Fruit fly (Drosophila melanogaster) whole organism, embryonic: ENCODE data around the gene vkg.

Experiments used
- Bgb ChIP-seq: fragments of 200-800 bp; sonication (Bioruptor generic); IDR thresholded peaks from 2 replicates; pipeline ENCODE4 v1.3.6; 2022; ENCODE audit warnings: missing biosample characterization, missing genetic modification characterization; ENCODE audit not compliant: partially characterized antibody
- CG10147 ChIP-seq: fragments of 200-800 bp; sonication (Bioruptor generic); optimal IDR thresholded peaks from 2 replicates; lab custom pipeline; 2019; ENCODE audit warnings: missing biosample characterization, mild to moderate bottlenecking, missing genetic modification characterization, moderate library complexity
- CG10321 ChIP-seq: fragments of 200-800 bp; sonication (Bioruptor generic); IDR thresholded peaks from 2 replicates; pipeline ENCODE4 v1.3.6; 2022; ENCODE audit warnings: missing biosample characterization, missing genetic modification characterization
- CG10543 ChIP-seq: fragments of 200-800 bp; sonication (Bioruptor generic); optimal IDR thresholded peaks from 3 replicates; lab custom pipeline; 2017; ENCODE audit warnings: missing biosample characterization, mild to moderate bottlenecking, missing genetic modification characterization, moderate library complexity
- CG11504 ChIP-seq: fragments of 200-800 bp; sonication (Bioruptor generic); optimal IDR thresholded peaks from 3 replicates; lab custom pipeline; 2019; ENCODE audit warnings: missing biosample characterization, mild to moderate bottlenecking, missing genetic modification characterization, moderate library complexity
- CG16779 ChIP-seq: fragments of 200-800 bp; sonication (Bioruptor generic); IDR thresholded peaks from 2 replicates; pipeline ENCODE4 v1.3.6; 2022; ENCODE audit warnings: missing biosample characterization, missing genetic modification characterization
- CG17568 ChIP-seq: fragments of 200-800 bp; sonication (Bioruptor generic); optimal IDR thresholded peaks from 2 replicates; lab custom pipeline; 2018; ENCODE audit warnings: missing biosample characterization, mild to moderate bottlenecking, missing genetic modification characterization, moderate library complexity
- CG2889 ChIP-seq: fragments of 200-800 bp; sonication (Bioruptor generic); IDR thresholded peaks from 3 replicates; pipeline ENCODE4 v1.3.6; 2022; ENCODE audit warnings: missing biosample characterization, missing genetic modification characterization
- CG30403 ChIP-seq: fragments of 200-800 bp; sonication (Bioruptor generic); optimal IDR thresholded peaks from 3 replicates; lab custom pipeline; 2016; ENCODE audit warnings: missing biosample characterization, missing genetic modification characterization
- CG32772 ChIP-seq: fragments of 200-800 bp; sonication (Bioruptor generic); IDR thresholded peaks from 2 replicates; pipeline ENCODE4 v1.3.6; 2022; ENCODE audit warnings: missing biosample characterization, missing genetic modification characterization
- CG34422 ChIP-seq: fragments of 200-800 bp; sonication (Bioruptor generic); IDR thresholded peaks from 3 replicates; pipeline ENCODE4 v1.3.6; 2022; ENCODE audit warnings: missing biosample characterization, missing genetic modification characterization
- CG3726 ChIP-seq: fragments of 200-800 bp; sonication (Bioruptor generic); IDR thresholded peaks from 3 replicates; pipeline ENCODE4, ENCODE4 v1.3.6; 2022; ENCODE audit warnings: missing biosample characterization, missing genetic modification characterization
- CG5180 ChIP-seq: fragments of 200-800 bp; sonication (Bioruptor generic); optimal IDR thresholded peaks from 3 replicates; lab custom pipeline; 2017; ENCODE audit warnings: missing biosample characterization, missing genetic modification characterization, mild to moderate bottlenecking, moderate library complexity, missing genetic modification reagents
- CG9817 ChIP-seq: fragments of 200-800 bp; sonication (Bioruptor generic); optimal IDR thresholded peaks from 2 replicates; lab custom pipeline; 2018; ENCODE audit warnings: missing biosample characterization, mild to moderate bottlenecking, missing genetic modification characterization, moderate library complexity
- Chrac-16 ChIP-seq: fragments of 200-800 bp; sonication (Bioruptor generic); optimal IDR thresholded peaks from 3 replicates; lab custom pipeline; 2016; ENCODE audit warnings: missing biosample characterization, missing genetic modification characterization
- E2f2 ChIP-seq: fragments of 200-800 bp; sonication (Bioruptor generic); IDR thresholded peaks from 2 replicates; pipeline ENCODE4 v1.3.6; 2022; ENCODE audit warnings: missing biosample characterization, missing genetic modification characterization
- Elba2 ChIP-seq: fragments of 200-800 bp; sonication (Bioruptor generic); optimal IDR thresholded peaks from 3 replicates; lab custom pipeline; 2016; ENCODE audit warnings: missing biosample characterization, missing genetic modification characterization
- Gsc ChIP-seq: fragments of 200-800 bp; sonication (Bioruptor generic); IDR thresholded peaks from 2 replicates; pipeline ENCODE4 v1.3.6; 2022; ENCODE audit warnings: missing biosample characterization, missing genetic modification characterization
- Gug ChIP-seq: fragments of 200-800 bp; sonication (Bioruptor generic); IDR thresholded peaks from 4 replicates; pipeline ENCODE4 v1.3.6; 2022; ENCODE audit warnings: missing biosample characterization, missing genetic modification characterization
- Hmr ChIP-seq: fragments of 200-800 bp; sonication (Bioruptor generic); optimal IDR thresholded peaks from 3 replicates; lab custom pipeline; 2017; ENCODE audit warnings: mild to moderate bottlenecking, missing biosample characterization, missing genetic modification reagents, missing genetic modification characterization
- Jarid2 ChIP-seq: fragments of 200-800 bp; sonication (Bioruptor generic); optimal IDR thresholded peaks from 3 replicates; lab custom pipeline; 2017; ENCODE audit warnings: mild to moderate bottlenecking, missing biosample characterization, missing genetic modification reagents, missing genetic modification characterization
- MBD-R2 ChIP-seq: fragments of 200-800 bp; sonication (Bioruptor generic); IDR thresholded peaks from 2 replicates; pipeline ENCODE4 v1.3.6; 2022; ENCODE audit warnings: missing biosample characterization, missing genetic modification characterization
- Pdp1 ChIP-seq, 2 experiments: fragments of 200-800 bp; sonication (Bioruptor generic); optimal IDR thresholded peaks; 3 replicates each; lab custom pipeline; 2016; ENCODE audit warnings: missing biosample characterization in 2 of 2, missing genetic modification characterization in 2 of 2, mild to moderate bottlenecking in 1 of 2, moderate library complexity in 1 of 2
- Ptx1 ChIP-seq: fragments of 200-800 bp; sonication (Bioruptor generic); IDR thresholded peaks from 2 replicates; pipeline ENCODE4 v1.3.6; 2022; ENCODE audit warnings: missing biosample characterization, missing genetic modification characterization
- Ssrp ChIP-seq: fragments of 200-800 bp; sonication (Bioruptor generic); optimal IDR thresholded peaks from 2 replicates; lab custom pipeline; 2018; ENCODE audit warnings: missing biosample characterization, mild to moderate bottlenecking, missing genetic modification characterization, moderate library complexity
- Taf1 ChIP-seq: fragments of 200-800 bp; sonication (Bioruptor generic); IDR thresholded peaks from 2 replicates; pipeline ENCODE4 v1.3.6; 2022; ENCODE audit warnings: missing biosample characterization, missing genetic modification characterization
- YL-1 ChIP-seq: fragments of 200-800 bp; sonication (Bioruptor generic); optimal IDR thresholded peaks from 3 replicates; lab custom pipeline; 2017; ENCODE audit warnings: missing biosample characterization, mild to moderate bottlenecking, missing genetic modification characterization
- al ChIP-seq: fragments of 200-800 bp; sonication (Bioruptor generic); IDR thresholded peaks from 2 replicates; pipeline ENCODE4 v1.3.6; 2022; ENCODE audit warnings: missing biosample characterization, missing genetic modification characterization
- bigmax ChIP-seq: fragments of 200-800 bp; sonication (Bioruptor generic); optimal IDR thresholded peaks from 2 replicates; lab custom pipeline; 2018; ENCODE audit warnings: missing biosample characterization, mild to moderate bottlenecking, missing genetic modification characterization
- btn ChIP-seq: fragments of 200-800 bp; sonication (Bioruptor generic); optimal IDR thresholded peaks from 2 replicates; lab custom pipeline; 2016; ENCODE audit warnings: missing biosample characterization, missing genetic modification characterization
- corto ChIP-seq: fragments of 200-800 bp; sonication (Bioruptor generic); optimal IDR thresholded peaks from 2 replicates; lab custom pipeline; 2016; ENCODE audit warnings: missing biosample characterization, mild to moderate bottlenecking, missing genetic modification characterization, moderate library complexity
- dysf ChIP-seq: fragments of 200-800 bp; sonication (Bioruptor generic); IDR thresholded peaks from 3 replicates; pipeline ENCODE4 v1.3.6; 2022; ENCODE audit warnings: missing biosample characterization, missing genetic modification characterization
- en ChIP-seq: fragments of 200-800 bp; sonication (Bioruptor generic); optimal IDR thresholded peaks from 2 replicates; lab custom pipeline; 2016; ENCODE audit warnings: missing biosample characterization, missing genetic modification characterization
- exex ChIP-seq: fragments of 200-800 bp; sonication (Bioruptor generic); optimal IDR thresholded peaks from 4 replicates; lab custom pipeline; 2018; ENCODE audit warnings: missing biosample characterization, mild to moderate bottlenecking, missing genetic modification characterization, moderate library complexity
- gcm2 ChIP-seq: fragments of 200-800 bp; sonication (Bioruptor generic); optimal IDR thresholded peaks from 2 replicates; lab custom pipeline; 2016; ENCODE audit warnings: missing biosample characterization, missing genetic modification characterization
- klu ChIP-seq: fragments of 200-800 bp; sonication (Bioruptor generic); IDR thresholded peaks from 2 replicates; pipeline ENCODE4 v1.3.6; 2022; ENCODE audit warnings: missing biosample characterization, missing genetic modification characterization
- odd ChIP-seq: fragments of 200-800 bp; sonication (Bioruptor generic); optimal IDR thresholded peaks from 2 replicates; lab custom pipeline; 2017; ENCODE audit warnings: missing biosample characterization, mild to moderate bottlenecking, missing genetic modification characterization
- onecut ChIP-seq: fragments of 200-800 bp; sonication (Bioruptor generic); IDR thresholded peaks from 2 replicates; pipeline ENCODE4 v1.3.6; 2022; ENCODE audit warnings: missing biosample characterization, missing genetic modification characterization
- salm ChIP-seq: fragments of 200-800 bp; sonication (Bioruptor generic); optimal IDR thresholded peaks from 2 replicates; lab custom pipeline; 2018; ENCODE audit warnings: missing biosample characterization, mild to moderate bottlenecking, missing genetic modification characterization
- sna ChIP-seq: fragments of 200-800 bp; sonication (Bioruptor generic); IDR thresholded peaks from 2 replicates; pipeline ENCODE4 v1.3.6; 2022; ENCODE audit warnings: missing biosample characterization, missing genetic modification characterization; ENCODE audit not compliant: partially characterized antibody
- sqz ChIP-seq: fragments of 200-800 bp; sonication (Bioruptor generic); optimal IDR thresholded peaks from 3 replicates; lab custom pipeline; 2018; ENCODE audit warnings: missing biosample characterization, mild to moderate bottlenecking, missing genetic modification characterization
- stc ChIP-seq: fragments of 200-800 bp; sonication (Bioruptor generic); IDR thresholded peaks from 2 replicates; pipeline ENCODE4 v1.3.6; 2022; ENCODE audit warnings: missing biosample characterization, missing genetic modification characterization
- stwl ChIP-seq: fragments of 200-800 bp; sonication (Bioruptor generic); optimal IDR thresholded peaks from 3 replicates; lab custom pipeline; 2018; ENCODE audit warnings: missing biosample characterization, mild to moderate bottlenecking, missing genetic modification characterization, moderate library complexity
- tap ChIP-seq: fragments of 200-800 bp; optimal IDR thresholded peaks from 3 replicates; lab custom pipeline; 2019; ENCODE audit warnings: missing biosample characterization, mild to moderate bottlenecking, missing genetic modification characterization, moderate library complexity
- trem ChIP-seq: fragments of 200-800 bp; optimal IDR thresholded peaks from 3 replicates; lab custom pipeline; 2019; ENCODE audit warnings: missing biosample characterization, mild to moderate bottlenecking, missing genetic modification characterization, moderate library complexity
- tup ChIP-seq: fragments of 200-800 bp; sonication (Bioruptor generic); optimal IDR thresholded peaks from 2 replicates; lab custom pipeline; 2016; ENCODE audit warnings: missing biosample characterization, mild to moderate bottlenecking, missing genetic modification characterization, moderate library complexity
- vfl ChIP-seq: fragments of 200-800 bp; sonication (Bioruptor generic); optimal IDR thresholded peaks from 2 replicates; lab custom pipeline; 2016; ENCODE audit warnings: missing biosample characterization, missing genetic modification characterization
- vvl ChIP-seq: fragments of 200-800 bp; sonication (Bioruptor generic); IDR thresholded peaks from 2 replicates; pipeline ENCODE4 v1.3.6; 2022; ENCODE audit warnings: missing biosample characterization, missing genetic modification characterization
- zfh2 ChIP-seq: fragments of 200-800 bp; sonication (Bioruptor generic); optimal IDR thresholded peaks from 2 replicates; lab custom pipeline; 2016; ENCODE audit warnings: missing biosample characterization, missing genetic modification characterization

vkg gene

DNA sequence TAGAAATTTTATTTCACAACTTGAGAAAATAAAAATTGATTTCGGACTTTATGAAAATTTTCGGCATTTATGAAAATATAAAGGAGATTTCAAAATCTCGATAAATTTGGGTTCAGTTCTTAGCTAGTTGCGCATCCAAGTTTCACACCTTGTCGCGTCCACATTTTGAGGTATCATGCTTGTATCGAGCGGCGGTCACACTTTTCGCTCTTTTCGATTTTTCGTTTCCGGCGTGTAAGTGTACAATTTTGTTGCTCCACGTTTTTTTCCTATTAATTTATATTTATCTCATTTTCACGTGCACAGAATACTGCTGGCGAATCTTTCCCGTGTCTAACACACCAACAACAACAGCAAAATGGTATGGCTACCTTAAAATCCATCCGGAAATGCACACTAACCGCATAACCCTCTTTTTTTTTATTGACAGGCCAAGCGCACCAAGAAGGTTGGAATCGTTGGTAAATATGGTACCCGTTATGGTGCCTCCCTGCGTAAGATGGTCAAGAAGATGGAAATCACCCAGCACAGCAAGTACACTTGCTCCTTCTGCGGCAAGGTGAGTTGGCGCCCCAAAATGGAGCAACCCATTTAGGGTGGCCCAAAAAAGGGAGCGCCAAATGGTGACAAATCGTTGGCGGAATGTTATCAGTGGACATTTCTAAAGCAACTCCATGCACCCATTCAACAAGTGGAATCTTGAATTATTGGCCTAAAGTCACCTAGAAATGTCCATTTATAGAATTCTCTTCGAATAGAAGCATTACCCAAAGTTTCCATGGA is 43.0 kb upstream of the vkg start, which contains the start of gene RpL37A (continued):
- no peak for TF ChIP-seq al (GFP tag; lab: Robert Waterston, UW)
- TF ChIP-seq onecut (GFP tag; lab: Robert Waterston, UW): peak; percentile 88
- peak; percentile 67 for TF ChIP-seq CG10147 (GFP tag; lab: Kevin White, UChicago)
- peak; percentile 29 for TF ChIP-seq zfh2 (GFP tag; lab: Kevin White, UChicago)
- peak; percentile 97 for TF ChIP-seq YL-1 (GFP tag; lab: Kevin White, UChicago)
- peak; percentile 88 for TF ChIP-seq Hmr (GFP tag; lab: Kevin White, UChicago)
- peak; percentile 69 for TF ChIP-seq CG30403 (GFP tag; lab: Kevin White, UChicago)
- TF ChIP-seq vvl (GFP tag; lab: Robert Waterston, UW): peak; percentile 90
- peak; percentile 84; the same call in 2 of the 3 replicates for TF ChIP-seq CG34422
- no peak for TF ChIP-seq Gsc
- peak; percentile 79 for TF ChIP-seq stwl (tag; lab: Kevin White, UChicago)
- peak; percentile 78 for TF ChIP-seq CG11504 (tag; lab: Kevin White, UChicago)
- TF ChIP-seq CG32772: no peak; the same call in 1 of the 2 replicates
- peak; percentile 30 for TF ChIP-seq tup (GFP tag; lab: Kevin White, UChicago)
- TF ChIP-seq sna (GFP tag; lab: Robert Waterston, UW): no peak
- TF ChIP-seq tap: peak; percentile 66
- TF ChIP-seq CG5180 (GFP tag; lab: Kevin White, UChicago): peak; percentile 71
- peak; percentile 72 for TF ChIP-seq gcm2 (GFP tag; lab: Kevin White, UChicago)
- TF ChIP-seq sqz: peak; percentile 86
- peak; percentile 50; the same call in 1 of the 2 replicates for TF ChIP-seq Bgb (GFP tag; lab: Robert Waterston, UW)
- no peak for TF ChIP-seq CG16779
- peak; percentile 81 for TF ChIP-seq CG10543 (GFP tag; lab: Kevin White, UChicago)
- TF ChIP-seq Pdp1 (GFP tag; optimal IDR thresholded peaks at IDR 0.05; lab: Kevin White, UChicago): peak; percentile 60 to 85
- peak; percentile 84 for TF ChIP-seq odd (GFP tag; lab: Kevin White, UChicago)
- peak; percentile 78 for TF ChIP-seq stc (GFP tag; lab: Robert Waterston, UW)
- TF ChIP-seq klu (GFP tag; lab: Robert Waterston, UW): peak; percentile 33; the same call in 1 of the 2 replicates
- no peak for TF ChIP-seq CG2889 (GFP tag; lab: Robert Waterston, UW)
- TF ChIP-seq Chrac-16 (GFP tag; lab: Kevin White, UChicago): peak; percentile 25
- no peak for TF ChIP-seq Gug (GFP tag; lab: Robert Waterston, UW)
- TF ChIP-seq CG3726 (GFP tag; lab: Robert Waterston, UW): 0 out of 3 replicates have a peak, but pooled peaks have one; percentile 14
- TF ChIP-seq trem (tag; lab: Kevin White, UChicago): peak; percentile 88
- peak; percentile 74 for TF ChIP-seq salm (tag; lab: Kevin White, UChicago)
- TF ChIP-seq btn (GFP tag; lab: Kevin White, UChicago): peak; percentile 66
- peak; percentile 67 for TF ChIP-seq MBD-R2 (GFP tag; lab: Robert Waterston, UW)
- TF ChIP-seq dysf (GFP tag; lab: Robert Waterston, UW): peak; percentile 55; the same call in 1 of the 3 replicates
- no peak for TF ChIP-seq Taf1 (GFP tag; lab: Robert Waterston, UW)
- peak; percentile 81 for TF ChIP-seq CG17568 (GFP tag; lab: Kevin White, UChicago)
- peak; percentile 70 for TF ChIP-seq CG9817 (tag; lab: Kevin White, UChicago)
- TF ChIP-seq corto: peak; percentile 7
- TF ChIP-seq Jarid2: peak; percentile 80
- TF ChIP-seq E2f2 (GFP tag; lab: Robert Waterston, UW): peak; percentile 78
- TF ChIP-seq en (GFP tag; lab: Kevin White, UChicago): peak; percentile 47
- peak; percentile 55 for TF ChIP-seq Ssrp
- TF ChIP-seq Elba2 (GFP tag; lab: Kevin White, UChicago): no peak
- no peak; the same call in 1 of the 2 replicates for TF ChIP-seq Ptx1 (GFP tag; lab: Robert Waterston, UW)
- TF ChIP-seq CG10321 (GFP tag; lab: Robert Waterston, UW): peak; percentile 58; the same call in 1 of the 2 replicates
- TF ChIP-seq exex (tag; lab: Kevin White, UChicago): peak; percentile 54
- no peak for TF ChIP-seq vfl (GFP tag; lab: Kevin White, UChicago)
- peak; percentile 80 for TF ChIP-seq bigmax (GFP tag; lab: Kevin White, UChicago)
